Fruit fly (Drosophila melanogaster): ENCODE measurements around the gene CG5866.

CG5866 gene

DNA sequence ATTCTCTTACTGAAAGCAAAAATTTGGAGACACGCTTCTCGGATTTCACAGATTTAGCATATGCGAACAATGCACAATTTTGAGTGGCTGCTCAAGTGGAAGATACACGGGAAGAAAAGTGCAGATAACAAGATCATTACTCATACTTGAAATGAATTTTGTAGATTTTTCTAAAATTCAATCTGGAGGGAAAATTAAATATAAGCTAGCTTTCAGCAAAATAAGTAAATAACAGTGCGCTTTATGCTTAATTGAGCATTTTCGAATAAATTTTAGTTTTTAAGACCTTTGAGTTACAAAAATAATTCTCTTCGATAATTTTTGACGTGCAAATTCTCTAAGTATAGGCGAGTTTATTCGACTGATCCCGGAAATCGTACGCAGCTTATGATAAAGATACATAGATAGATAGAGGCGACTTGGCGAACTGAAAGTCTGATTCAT, 14.8 kb upstream of the CG5866 start (continued):
- TF ChIP-seq CG12769 (tag; optimal IDR thresholded peaks at IDR 0.05) (no peak), E2f1 (GFP tag; IDR thresholded peaks at IDR 0.05) (peak; percentile 48; the same call in 1 of the 2 replicates), esg (GFP tag; conservative IDR thresholded peaks at IDR 0.05) (no peak), CG10979 (tag; optimal IDR thresholded peaks at IDR 0.05) (peak; percentile 74), CG3847 (GFP tag; IDR thresholded peaks at IDR 0.05) (no peak), fd64A (GFP tag; optimal IDR thresholded peaks at IDR 0.05) (no peak), BEAF-32 (GFP tag; optimal IDR thresholded peaks at IDR 0.05) (no peak), jing (GFP tag; optimal IDR thresholded peaks at IDR 0.05) (no peak), tap (tag; optimal IDR thresholded peaks at IDR 0.05) (peak; percentile 17), CG15479 (GFP tag; optimal IDR thresholded peaks at IDR 0.05) (no peak), CG31441 (GFP tag; IDR thresholded peaks at IDR 0.05) (no peak), stc (GFP tag; IDR thresholded peaks at IDR 0.05) (no peak), CG31365 (tag; optimal IDR thresholded peaks at IDR 0.05) (no peak), CoRest (tag; optimal IDR thresholded peaks at IDR 0.05) (peak; percentile 3), hth (optimal IDR thresholded peaks at IDR 0.05) (no peak), CG18764 (GFP tag; optimal IDR thresholded peaks at IDR 0.05) (peak; percentile 41), CG7839 (tag; optimal IDR thresholded peaks at IDR 0.05) (peak; percentile 76), CG18599 (GFP tag; optimal IDR thresholded peaks at IDR 0.05) (peak; percentile 60), YL-1 (GFP tag; optimal IDR thresholded peaks at IDR 0.05) (no peak), CG7786 (GFP tag; optimal IDR thresholded peaks at IDR 0.05) (no peak), CG4360 (GFP tag; IDR thresholded peaks at IDR 0.05) (no peak), corto (GFP tag; optimal IDR thresholded peaks at IDR 0.05) (no peak), cato (GFP tag; optimal IDR thresholded peaks at IDR 0.05; ENCODE audit: borderline replicate concordance) (no peak), CG11093 (GFP tag; IDR thresholded peaks at IDR 0.05) (no peak), Fer3 (tag; optimal IDR thresholded peaks at IDR 0.05) (peak; percentile 58), z (GFP tag; IDR thresholded peaks at IDR 0.05) (no peak), odd (GFP tag; optimal IDR thresholded peaks at IDR 0.05) (no peak), CG14050 (GFP tag; IDR thresholded peaks at IDR 0.05) (peak; percentile 19; the same call in 1 of the 3 replicates), sqz (GFP tag; optimal IDR thresholded peaks at IDR 0.05) (no peak), HmgZ (tag; optimal IDR thresholded peaks at IDR 0.05) (no peak), CG18476 (GFP tag; optimal IDR thresholded peaks at IDR 0.05) (no peak), Ravus (GFP tag; IDR thresholded peaks at IDR 0.05) (no peak), CG7928 (GFP tag; optimal IDR thresholded peaks at IDR 0.05) (no peak), toy (GFP tag; IDR thresholded peaks at IDR 0.05) (no peak), dmrt11E (tag; optimal IDR thresholded peaks at IDR 0.05) (peak; percentile 5), croc (GFP tag; conservative IDR thresholded peaks at IDR 0.05) (0 out of 3 replicates have a peak, but pooled peaks have one; percentile 24), Lpt (GFP tag; optimal IDR thresholded peaks at IDR 0.05) (no peak), Meics (GFP tag; optimal IDR thresholded peaks at IDR 0.05) (peak; percentile 50), crol (GFP tag; IDR thresholded peaks at IDR 0.05) (no peak), GATAe (GFP tag; conservative IDR thresholded peaks at IDR 0.05) (no peak), crc (GFP tag; optimal IDR thresholded peaks at IDR 0.05) (no peak), Mes4 (GFP tag; optimal IDR thresholded peaks at IDR 0.05) (no peak), CG15269 (tag; optimal IDR thresholded peaks at IDR 0.05) (peak; percentile 19), Sox102F (GFP tag; optimal IDR thresholded peaks at IDR 0.05) (peak; percentile 3), pan (optimal IDR thresholded peaks at IDR 0.05) (no peak), pan (GFP tag; optimal IDR thresholded peaks at IDR 0.05 in 1 of 2, IDR thresholded peaks at IDR 0.05 in 1 of 2) (peak in 1 of 2 experiments; percentile 63), CG13287 (GFP tag; IDR thresholded peaks at IDR 0.05; ENCODE audit: partially characterized antibody) (no peak), CG10462 (GFP tag; optimal IDR thresholded peaks at IDR 0.05) (no peak), CG7556 (GFP tag; optimal IDR thresholded peaks at IDR 0.05) (peak; percentile 0), Dll (GFP tag; IDR thresholded peaks at IDR 0.05; ENCODE audit: partially characterized antibody) (no peak), CG30020 (tag; optimal IDR thresholded peaks at IDR 0.05) (no peak)
